Worm (Caenorhabditis elegans) whole organism, L3 larva: ENCODE results near the gene nhr-197.

Experiments used
- lin-39 ChIP-seq: fragments of 150-350 bp; optimal IDR thresholded peaks from 2 replicates; lab custom pipeline; 2018; ENCODE audit warnings: missing biosample characterization, missing genetic modification reagents, missing genetic modification characterization
- mdl-1 ChIP-seq: fragments of 150-350 bp; optimal IDR thresholded peaks from 2 replicates; lab custom pipeline; 2014; ENCODE audit warnings: missing biosample characterization, missing genetic modification characterization
- nhr-28 ChIP-seq: fragments of 150-350 bp; optimal IDR thresholded peaks from 2 replicates; lab custom pipeline; 2014; ENCODE audit warnings: missing biosample characterization, missing genetic modification characterization
- skn-1 ChIP-seq: fragments of 150-350 bp; optimal IDR thresholded peaks from 2 replicates; lab custom pipeline; 2014; ENCODE audit warnings: missing biosample characterization, missing genetic modification characterization
- snpc-4 ChIP-seq: fragments of 150-350 bp; optimal IDR thresholded peaks from 2 replicates; lab custom pipeline; 2014; ENCODE audit warnings: missing biosample characterization, missing genetic modification characterization
- unc-39 ChIP-seq: sonication (generic microtip); optimal IDR thresholded peaks from 4 replicates; lab custom pipeline; 2017; ENCODE audit warnings: missing biosample characterization, missing genetic modification characterization
- ztf-4 ChIP-seq: fragments of 150-350 bp; optimal IDR thresholded peaks from 2 replicates; lab custom pipeline; 2014; ENCODE audit warnings: missing biosample characterization, missing genetic modification characterization

- TF ChIP-seq lin-39 (tag; lab: Kevin White, UChicago) (no peak), ztf-4 (no peak), nhr-28 (tag; lab: Kevin White, UChicago) (no peak), skn-1 (tag; lab: Kevin White, UChicago) (no peak), unc-39 (tag; lab: Kevin White, UChicago) (no peak), mdl-1 (tag; lab: Kevin White, UChicago) (no peak), snpc-4 (tag; lab: Kevin White, UChicago) (no peak)
These were observed 44.4 kb downstream of the nhr-197 start, which contains the start of gene str-38 for ce11 chrV:15732209-15732608.
